Fruit fly (Drosophila melanogaster) whole organism, wandering third instar larva: ENCODE measurements around the gene CG43091.

ENCODE experiments used
- CG9705 ChIP-seq: fragments of 200-800 bp; sonication (Bioruptor generic); optimal IDR thresholded peaks from 2 replicates; lab custom pipeline; 2018; ENCODE audit warnings: missing biosample characterization, mild to moderate bottlenecking, missing genetic modification characterization
- CrebA ChIP-seq: fragments of 200-800 bp; sonication (Bioruptor generic); optimal IDR thresholded peaks from 2 replicates; lab custom pipeline; 2016; ENCODE audit warnings: missing biosample characterization, mild to moderate bottlenecking, missing genetic modification characterization, borderline replicate concordance
- Hnf4 ChIP-seq: fragments of 200-800 bp; sonication (Bioruptor generic); optimal IDR thresholded peaks from 2 replicates; lab custom pipeline; 2016; ENCODE audit warnings: missing biosample characterization, mild to moderate bottlenecking, missing genetic modification characterization
- Hr78 ChIP-seq: fragments of >200 bp; optimal IDR thresholded peaks from 2 replicates; lab custom pipeline; 2017; ENCODE audit warnings: missing biosample characterization, missing genetic modification characterization
- Hr83 ChIP-seq: fragments of 200-300 bp; sonication (Bioruptor generic); optimal IDR thresholded peaks from 2 replicates; lab custom pipeline; 2016; ENCODE audit warnings: missing biosample characterization, mild to moderate bottlenecking, missing genetic modification characterization, moderate library complexity; ENCODE audit not compliant: poor library complexity, severe bottlenecking
- Vsx2 ChIP-seq: fragments of 200-300, 225-300 bp; sonication (Bioruptor generic); optimal IDR thresholded peaks from 2 replicates; lab custom pipeline; 2018; ENCODE audit warnings: missing biosample characterization, missing genetic modification characterization; ENCODE audit not compliant: partially characterized antibody
- lola ChIP-seq: fragments of >200 bp; optimal IDR thresholded peaks from 2 replicates; lab custom pipeline; 2017; ENCODE audit warnings: missing biosample characterization, missing genetic modification characterization
- pan ChIP-seq: fragments of >200 bp; optimal IDR thresholded peaks from 2 replicates; lab custom pipeline; 2017

DNA sequence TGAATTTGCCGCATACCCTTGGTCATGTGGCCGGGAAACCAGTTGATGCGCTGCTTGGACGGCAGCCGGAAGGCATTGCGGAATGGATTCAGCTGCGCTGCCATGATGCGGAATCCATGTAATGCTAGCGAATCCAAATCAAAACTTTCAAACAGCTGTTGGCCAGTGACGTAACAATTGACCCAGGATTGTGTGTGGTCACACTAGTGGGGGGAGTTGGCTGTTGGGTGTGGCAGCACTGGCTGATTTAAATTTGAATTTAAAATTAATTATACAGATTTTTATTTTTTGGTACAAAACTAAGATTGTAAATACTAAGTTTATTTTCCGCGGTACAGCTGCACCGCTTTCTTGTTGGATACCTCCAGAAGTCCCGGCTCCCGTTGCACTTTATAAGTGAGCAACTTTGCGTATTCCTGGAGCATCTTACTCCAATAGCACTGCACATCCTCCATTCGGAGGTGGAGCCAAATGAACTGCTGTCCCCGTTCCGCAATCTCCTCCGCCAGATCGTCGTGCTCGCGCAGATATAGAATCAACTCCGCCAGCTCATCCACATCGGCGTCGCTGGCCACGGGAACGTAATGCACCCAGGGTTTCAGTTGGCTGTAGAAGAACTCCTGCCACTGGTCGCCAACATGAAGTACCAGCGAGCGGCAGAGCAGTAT lies 21.0 kb downstream of the CG43091 start, which contains the start of gene CG17141:
- no peak for TF ChIP-seq CrebA (GFP tag; lab: Kevin White, UChicago)
- no peak for TF ChIP-seq Hnf4
- TF ChIP-seq Hr83 (GFP tag; lab: Kevin White, UChicago) = peak; percentile 35
- no peak for TF ChIP-seq Hr78 (GFP tag; lab: Kevin White, UChicago)
- TF ChIP-seq Vsx2 (GFP tag; lab: Kevin White, UChicago) = no peak
- TF ChIP-seq lola (GFP tag; lab: Kevin White, UChicago) = no peak
- no peak for TF ChIP-seq pan (lab: Kevin White, UChicago)
- no peak for TF ChIP-seq CG9705 (GFP tag; lab: Kevin White, UChicago)
